Fruit fly (Drosophila melanogaster): ENCODE measurements around the gene Nepl14.

Gene Nepl14

dm6 chr3R:22763587-22763986 is at the start of gene Nepl14:
Gene Nepl14 (minus strand): TSS chr3R:22763711.
- TF ChIP-seq Myc (optimal IDR thresholded peaks at IDR 0.05), result no peak
- TF ChIP-seq insv (optimal IDR thresholded peaks at IDR 0.05), result no peak
- no peak for TF ChIP-seq h (optimal IDR thresholded peaks at IDR 0.05)
- TF ChIP-seq ttk (optimal IDR thresholded peaks at IDR 0.05), result no peak
- no peak for TF ChIP-seq psq (optimal IDR thresholded peaks at IDR 0.05)
- no peak for TF ChIP-seq Sin3A (optimal IDR thresholded peaks at IDR 0.05)

DNA sequence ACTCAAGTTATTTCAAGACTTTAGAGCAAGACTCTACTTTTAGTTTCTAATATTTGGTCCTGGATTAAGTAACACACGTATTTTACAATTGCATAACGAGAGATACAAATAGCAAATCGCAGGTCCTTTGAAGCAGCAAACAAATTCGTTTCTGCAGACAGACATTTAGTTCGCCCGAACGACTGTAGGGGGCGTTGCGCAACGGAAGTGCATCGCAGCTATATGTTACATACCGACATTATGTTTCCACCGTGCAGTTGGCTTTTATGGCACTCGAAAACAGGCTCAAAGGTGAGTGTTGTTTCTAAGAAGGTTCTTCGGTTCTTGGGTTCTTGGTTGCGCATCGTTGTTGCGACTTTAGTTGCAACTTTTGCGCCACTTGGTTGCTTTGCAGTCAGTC is 46.8 kb upstream of the Nepl14 start:
- TF ChIP-seq insv (optimal IDR thresholded peaks at IDR 0.05) (no peak), Myc (optimal IDR thresholded peaks at IDR 0.05) (no peak), h (optimal IDR thresholded peaks at IDR 0.05) (no peak), Sin3A (optimal IDR thresholded peaks at IDR 0.05) (no peak), ttk (optimal IDR thresholded peaks at IDR 0.05) (no peak), psq (optimal IDR thresholded peaks at IDR 0.05) (no peak)

dm6 chr3R:22807132-22807531 is 43.6 kb upstream of the Nepl14 start:
- TF ChIP-seq h (optimal IDR thresholded peaks at IDR 0.05), result no peak
- no peak for TF ChIP-seq insv (optimal IDR thresholded peaks at IDR 0.05)
- no peak for TF ChIP-seq ttk (optimal IDR thresholded peaks at IDR 0.05)
- TF ChIP-seq psq (optimal IDR thresholded peaks at IDR 0.05), result no peak
- no peak for TF ChIP-seq Sin3A (optimal IDR thresholded peaks at IDR 0.05)
- no peak for TF ChIP-seq Myc (optimal IDR thresholded peaks at IDR 0.05)

DNA sequence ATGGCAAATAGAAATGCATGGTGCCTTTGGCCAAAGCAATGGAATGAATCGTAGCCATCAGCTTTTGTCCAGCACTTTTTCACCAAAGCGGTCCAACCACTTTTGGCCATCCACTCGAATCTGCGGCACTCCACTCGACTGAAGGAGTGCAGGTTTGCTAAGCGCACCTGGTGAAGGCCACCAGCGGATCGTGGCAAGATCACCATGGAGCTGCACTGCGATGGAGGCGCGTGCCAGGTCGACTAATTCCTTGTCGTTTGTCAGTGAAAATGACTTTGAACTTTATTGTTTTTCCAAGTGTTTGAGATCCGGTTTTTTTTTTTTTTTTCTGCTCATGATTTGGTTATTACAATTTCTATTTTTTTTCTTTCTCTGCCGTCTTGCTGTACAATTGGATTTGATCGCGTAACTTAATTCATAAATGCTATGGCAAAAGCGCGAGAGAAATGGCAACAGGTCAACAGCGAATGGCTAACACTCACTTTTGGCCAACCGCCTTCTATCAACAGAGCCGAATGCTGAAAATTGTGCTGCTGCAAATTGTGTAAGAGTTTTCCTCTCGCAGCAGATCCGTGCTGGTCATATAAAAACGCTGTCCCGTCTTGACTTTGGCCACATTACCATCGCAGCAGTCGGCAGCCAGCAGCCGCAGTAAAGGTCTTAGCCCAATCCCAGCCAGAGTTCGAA is 40.3 kb upstream of the Nepl14 start, which contains the start of gene CG7031:
TSS of gene CG7031 (plus strand) at position 637 of the 687 bp plus-strand sequence.
- TF ChIP-seq Sin3A (optimal IDR thresholded peaks at IDR 0.05) (no peak), Myc (optimal IDR thresholded peaks at IDR 0.05) (no peak)

- TF ChIP-seq insv (optimal IDR thresholded peaks at IDR 0.05), result no peak
- TF ChIP-seq Myc (optimal IDR thresholded peaks at IDR 0.05), result no peak
- TF ChIP-seq Sin3A (optimal IDR thresholded peaks at IDR 0.05), result no peak
- TF ChIP-seq h (optimal IDR thresholded peaks at IDR 0.05), result no peak
- no peak for TF ChIP-seq ttk (optimal IDR thresholded peaks at IDR 0.05)
- TF ChIP-seq psq (optimal IDR thresholded peaks at IDR 0.05), result no peak
These were observed 30.4 kb upstream of the Nepl14 start for dm6 chr3R:22793953-22794352.

- TF ChIP-seq h (optimal IDR thresholded peaks at IDR 0.05), result no peak
- no peak for TF ChIP-seq psq (optimal IDR thresholded peaks at IDR 0.05)
- no peak for TF ChIP-seq Myc (optimal IDR thresholded peaks at IDR 0.05)
- TF ChIP-seq ttk (optimal IDR thresholded peaks at IDR 0.05), result no peak
- TF ChIP-seq insv (optimal IDR thresholded peaks at IDR 0.05), result no peak
- TF ChIP-seq Sin3A (optimal IDR thresholded peaks at IDR 0.05), result no peak
These were observed 25.6 kb upstream of the Nepl14 start for dm6 chr3R:22789106-22789505.

dm6 chr3R:22784674-22785316 is 21.3 kb upstream of the Nepl14 start:
- TF ChIP-seq insv (optimal IDR thresholded peaks at IDR 0.05), result no peak
- TF ChIP-seq h (optimal IDR thresholded peaks at IDR 0.05), result no peak
- no peak for TF ChIP-seq Myc (optimal IDR thresholded peaks at IDR 0.05)
- no peak for TF ChIP-seq ttk (optimal IDR thresholded peaks at IDR 0.05)
- TF ChIP-seq psq (optimal IDR thresholded peaks at IDR 0.05), result no peak
- TF ChIP-seq Sin3A (optimal IDR thresholded peaks at IDR 0.05), result no peak

DNA sequence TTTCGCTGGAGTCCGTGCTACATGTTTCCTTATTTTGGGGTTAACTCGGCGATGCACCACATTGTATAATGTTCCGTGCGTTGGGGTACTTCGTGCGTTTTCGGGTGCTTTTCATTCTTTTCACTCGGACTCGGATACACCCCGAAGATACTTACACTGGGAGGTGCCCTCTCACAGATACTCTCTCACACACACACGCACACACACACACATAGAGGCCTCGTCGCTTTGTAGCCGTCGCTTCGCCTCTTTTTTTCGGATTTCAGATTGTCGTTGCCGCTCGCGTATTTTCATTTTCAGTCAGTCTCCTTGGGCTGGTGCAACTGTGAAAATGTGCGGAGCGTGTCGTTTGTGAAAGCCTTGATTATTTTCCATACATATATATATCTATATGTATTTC is 17.9 kb upstream of the Nepl14 start:
- TF ChIP-seq psq (optimal IDR thresholded peaks at IDR 0.05) (no peak), Myc (optimal IDR thresholded peaks at IDR 0.05) (no peak), h (optimal IDR thresholded peaks at IDR 0.05) (no peak), Sin3A (optimal IDR thresholded peaks at IDR 0.05) (no peak), ttk (optimal IDR thresholded peaks at IDR 0.05) (no peak), insv (optimal IDR thresholded peaks at IDR 0.05) (no peak)

- no peak for TF ChIP-seq psq (optimal IDR thresholded peaks at IDR 0.05)
- TF ChIP-seq ttk (optimal IDR thresholded peaks at IDR 0.05), result no peak
- TF ChIP-seq Sin3A (optimal IDR thresholded peaks at IDR 0.05), result no peak
- TF ChIP-seq h (optimal IDR thresholded peaks at IDR 0.05), result no peak
- TF ChIP-seq Myc (optimal IDR thresholded peaks at IDR 0.05), result no peak
- TF ChIP-seq insv (optimal IDR thresholded peaks at IDR 0.05), result no peak
These were observed 16.6 kb upstream of the Nepl14 start for dm6 chr3R:22780135-22780534.

dm6 chr3R:22776457-22776856 is 12.9 kb upstream of the Nepl14 start:
- no peak for TF ChIP-seq Sin3A (optimal IDR thresholded peaks at IDR 0.05)
- TF ChIP-seq ttk (optimal IDR thresholded peaks at IDR 0.05), result no peak
- TF ChIP-seq Myc (optimal IDR thresholded peaks at IDR 0.05), result no peak
- TF ChIP-seq h (optimal IDR thresholded peaks at IDR 0.05), result no peak
- TF ChIP-seq psq (optimal IDR thresholded peaks at IDR 0.05), result no peak
- TF ChIP-seq insv (optimal IDR thresholded peaks at IDR 0.05), result no peak

DNA sequence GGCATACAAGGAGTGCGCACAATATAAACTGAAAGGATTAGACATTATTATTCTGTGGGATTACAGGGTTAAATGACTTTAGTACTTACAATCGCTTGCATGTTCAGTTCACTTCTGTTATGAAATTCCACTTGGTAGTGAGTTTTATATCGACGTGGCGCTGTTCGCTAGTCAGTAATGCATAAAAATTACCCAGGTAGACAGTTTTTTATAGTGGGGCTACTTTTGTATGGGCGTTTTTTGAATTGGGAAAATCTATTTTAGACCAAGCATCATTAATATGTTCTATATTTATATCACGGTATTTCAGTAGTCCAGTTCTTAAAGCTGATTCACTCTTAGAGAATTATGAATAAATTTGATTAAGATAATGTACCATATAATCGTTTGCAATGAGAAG is 8.2 kb upstream of the Nepl14 start, which contains the start of gene CG43095:
TSS of gene CG43095 (minus strand) at position 101 of the 400 bp plus-strand sequence.
- TF ChIP-seq psq (optimal IDR thresholded peaks at IDR 0.05) (no peak), Sin3A (optimal IDR thresholded peaks at IDR 0.05) (no peak), Myc (optimal IDR thresholded peaks at IDR 0.05) (no peak), insv (optimal IDR thresholded peaks at IDR 0.05) (no peak)

DNA sequence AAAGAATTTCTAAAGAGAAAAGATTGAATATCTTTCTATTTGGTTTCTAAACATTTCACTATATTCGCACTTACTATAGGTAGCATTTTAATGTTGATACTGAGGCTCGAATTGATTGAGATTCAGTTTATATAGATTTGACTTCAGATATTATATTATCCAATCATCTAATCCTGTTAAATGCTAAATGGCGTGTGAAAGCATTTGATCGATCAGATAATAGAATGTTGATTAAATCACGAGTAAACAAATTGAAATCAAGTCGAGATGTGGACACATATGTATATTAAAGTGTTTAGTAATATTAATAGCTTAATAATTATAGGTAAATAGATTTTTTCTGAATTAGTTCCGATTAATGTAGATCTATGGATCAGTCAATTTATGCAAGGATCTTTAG is 7.4 kb upstream of the Nepl14 start, which contains the start of gene CG43094:
TSS of gene CG43094 (minus strand) at position 101 of the 400 bp plus-strand sequence.
- no peak for TF ChIP-seq h (optimal IDR thresholded peaks at IDR 0.05)
- TF ChIP-seq insv (optimal IDR thresholded peaks at IDR 0.05), result no peak
- TF ChIP-seq ttk (optimal IDR thresholded peaks at IDR 0.05), result no peak

DNA sequence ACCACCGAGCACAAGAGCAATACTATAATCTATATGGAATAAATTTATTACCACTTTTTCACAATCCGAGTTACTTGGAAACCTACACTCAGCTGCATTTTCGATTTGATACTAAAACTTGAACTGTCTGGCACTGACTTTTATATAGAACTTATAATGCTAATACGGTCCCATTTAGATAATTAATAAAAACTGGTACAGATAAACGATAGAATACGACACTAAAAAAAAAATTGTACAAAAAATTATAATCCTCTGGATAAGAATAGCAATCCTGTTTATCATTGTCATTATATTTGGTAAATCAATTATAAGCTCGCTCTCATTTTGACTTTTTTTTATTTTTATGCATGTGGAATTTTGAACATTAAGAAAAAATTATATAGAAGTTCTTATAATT is 6.7 kb upstream of the Nepl14 start, which contains the start of gene CG43093:
TSS of gene CG43093 (minus strand) at position 101 of the 400 bp plus-strand sequence.
- TF ChIP-seq ttk (optimal IDR thresholded peaks at IDR 0.05) (no peak), psq (optimal IDR thresholded peaks at IDR 0.05) (no peak), h (optimal IDR thresholded peaks at IDR 0.05) (no peak), insv (optimal IDR thresholded peaks at IDR 0.05) (no peak)
